Worm (Caenorhabditis elegans): ENCODE data around the gene C47D12.2.

- TF ChIP-seq ama-1 (optimal IDR thresholded peaks at IDR 0.05) (no peak), F13C5.2 (tag; optimal IDR thresholded peaks at IDR 0.05) (no peak)
Measured at ce11 chrII:11685177-11685576, 9.1 kb downstream of the C47D12.2 start, which contains the start of gene C47D12.5.
